Fruit fly (Drosophila melanogaster): ENCODE results near the gene CG11983.
A peak's percentile ranks its signal among the peaks of the same experiment; 100 is the strongest.

Gene CG11983

DNA sequence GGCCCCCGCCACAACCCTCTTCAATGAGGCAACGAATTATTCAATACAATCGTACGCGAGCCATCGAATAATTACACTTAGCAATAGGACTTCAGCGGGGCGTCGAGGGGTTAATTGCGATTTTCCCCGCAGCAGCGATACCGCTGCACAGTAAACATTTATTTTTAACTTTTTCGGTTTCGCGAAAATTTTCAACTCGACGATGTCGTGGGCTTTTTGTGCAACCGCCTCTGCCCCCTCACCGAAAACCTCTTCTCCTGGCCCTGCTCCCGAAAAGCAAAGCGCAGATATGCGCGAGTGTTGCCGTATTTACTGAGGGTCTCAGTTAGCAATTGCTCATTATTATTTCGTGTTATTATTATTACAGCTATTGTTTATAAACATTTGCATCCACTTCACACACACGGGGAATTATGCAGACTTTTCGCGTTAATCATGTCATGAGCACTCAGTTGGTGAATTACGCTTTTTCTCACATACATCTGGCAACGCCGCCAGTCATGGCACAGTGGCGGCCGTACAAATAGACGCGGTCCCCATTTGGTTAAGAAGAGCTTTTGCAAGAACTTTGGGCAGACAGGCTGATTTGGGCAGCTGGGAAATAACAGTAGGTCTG lies 5.8 kb downstream of the CG11983 start (continued):
- TF ChIP-seq CG15514 (GFP tag; optimal IDR thresholded peaks at IDR 0.05) (peak; percentile 63), wek (GFP tag; optimal IDR thresholded peaks at IDR 0.05) (no peak), scrt (GFP tag; optimal IDR thresholded peaks at IDR 0.05) (no peak), crc (GFP tag; optimal IDR thresholded peaks at IDR 0.05) (peak; percentile 34), CrebB (tag; optimal IDR thresholded peaks at IDR 0.05) (peak; percentile 24), dati (GFP tag; IDR thresholded peaks at IDR 0.05) (no peak), tio (GFP tag; optimal IDR thresholded peaks at IDR 0.05) (no peak), Myb (GFP tag; optimal IDR thresholded peaks at IDR 0.05) (peak; percentile 55), H2.0 (GFP tag; IDR thresholded peaks at IDR 0.05) (no peak), Fer3 (tag; optimal IDR thresholded peaks at IDR 0.05) (no peak), CG5180 (GFP tag; optimal IDR thresholded peaks at IDR 0.05) (no peak), HmgD (GFP tag; optimal IDR thresholded peaks at IDR 0.05) (peak; percentile 73), CG12071 (GFP tag; optimal IDR thresholded peaks at IDR 0.05) (no peak), btn (GFP tag; optimal IDR thresholded peaks at IDR 0.05) (no peak), Deaf1 (tag; optimal IDR thresholded peaks at IDR 0.05) (no peak), YL-1 (GFP tag; optimal IDR thresholded peaks at IDR 0.05) (peak; percentile 89), ac (GFP tag; optimal IDR thresholded peaks at IDR 0.05) (no peak), jing (GFP tag; optimal IDR thresholded peaks at IDR 0.05) (no peak), sim (GFP tag; IDR thresholded peaks at IDR 0.05) (no peak), gcm (GFP tag; optimal IDR thresholded peaks at IDR 0.05) (peak; percentile 7), HLH54F (GFP tag; optimal IDR thresholded peaks at IDR 0.05) (peak; percentile 42), Gsc (GFP tag; IDR thresholded peaks at IDR 0.05) (no peak), row (GFP tag; IDR thresholded peaks at IDR 0.05) (peak; percentile 56), Dref (GFP tag; IDR thresholded peaks at IDR 0.05) (0 out of 2 replicates have a peak, but pooled peaks have one; percentile 23), esg (GFP tag; conservative IDR thresholded peaks at IDR 0.05) (no peak), ssp (GFP tag; IDR thresholded peaks at IDR 0.05) (no peak), Chrac-16 (GFP tag; optimal IDR thresholded peaks at IDR 0.05) (peak; percentile 51), Ada2b (GFP tag; IDR thresholded peaks at IDR 0.05) (0 out of 2 replicates have a peak, but pooled peaks have one; percentile 31), Gug (GFP tag; IDR thresholded peaks at IDR 0.05) (peak; percentile 31; the same call in 1 of the 4 replicates), Lpt (GFP tag; optimal IDR thresholded peaks at IDR 0.05) (no peak), tup (GFP tag; optimal IDR thresholded peaks at IDR 0.05) (no peak), CG13287 (GFP tag; IDR thresholded peaks at IDR 0.05; ENCODE audit: partially characterized antibody) (no peak), CG17612 (GFP tag; IDR thresholded peaks at IDR 0.05) (no peak), CG8478 (optimal IDR thresholded peaks at IDR 0.05) (no peak), CG6254 (GFP tag; optimal IDR thresholded peaks at IDR 0.05) (no peak), Stat92E (GFP tag; optimal IDR thresholded peaks at IDR 0.05) (no peak), ato (GFP tag; IDR thresholded peaks at IDR 0.05; ENCODE audit: partially characterized antibody) (no peak), CG2116 (GFP tag; optimal IDR thresholded peaks at IDR 0.05) (peak; percentile 38), CG15269 (tag; optimal IDR thresholded peaks at IDR 0.05) (no peak), CG12236 (GFP tag; optimal IDR thresholded peaks at IDR 0.05) (peak; percentile 0), ttk (GFP tag; IDR thresholded peaks at IDR 0.05) (no peak), Bdp1 (GFP tag; optimal IDR thresholded peaks at IDR 0.05) (no peak), bsh (GFP tag; optimal IDR thresholded peaks at IDR 0.05) (peak in 1 of 2 experiments; percentile 55), sima (GFP tag; optimal IDR thresholded peaks at IDR 0.05) (no peak), Hand (GFP tag; optimal IDR thresholded peaks at IDR 0.05) (no peak), CG4617 (GFP tag; optimal IDR thresholded peaks at IDR 0.05; ENCODE audit: borderline replicate concordance) (peak; percentile 83), trem (tag; optimal IDR thresholded peaks at IDR 0.05) (peak; percentile 39), Ets97D (GFP tag; optimal IDR thresholded peaks at IDR 0.05) (peak; percentile 45), dpn (GFP tag; optimal IDR thresholded peaks at IDR 0.05) (peak; percentile 57 to 62)

Data from whole organism, embryonic.